Worm (Caenorhabditis elegans): ENCODE results near the gene Y38H6C.20.

- TF ChIP-seq nhr-12 (tag; optimal IDR thresholded peaks at IDR 0.05) (no peak), R02D3.7 (tag; optimal IDR thresholded peaks at IDR 0.05) (no peak), snpc-4 (tag; optimal IDR thresholded peaks at IDR 0.05) (no peak), fos-1 (tag; optimal IDR thresholded peaks at IDR 0.05) (no peak), ztf-4 (tag; optimal IDR thresholded peaks at IDR 0.05) (no peak), nhr-237 (tag; optimal IDR thresholded peaks at IDR 0.05) (no peak), unc-62 (GFP tag; optimal IDR thresholded peaks at IDR 0.05) (no peak), nhr-11 (tag; optimal IDR thresholded peaks at IDR 0.05) (no peak), unc-39 (tag; optimal IDR thresholded peaks at IDR 0.05) (no peak), aly-2 (tag; optimal IDR thresholded peaks at IDR 0.05) (no peak), ceh-16 (tag; optimal IDR thresholded peaks at IDR 0.05) (no peak), zag-1 (tag; optimal IDR thresholded peaks at IDR 0.05) (no peak), lin-39 (tag; optimal IDR thresholded peaks at IDR 0.05) (no peak), sma-3 (GFP tag; optimal IDR thresholded peaks at IDR 0.05) (no peak)
These were observed 10.8 kb upstream of the Y38H6C.20 start, which contains the start of gene F26F2.1 for ce11 chrV:20561795-20562194.
